Worm (Caenorhabditis elegans): Measurements from ENCODE around the gene istr-1.

Gene istr-1

DNA sequence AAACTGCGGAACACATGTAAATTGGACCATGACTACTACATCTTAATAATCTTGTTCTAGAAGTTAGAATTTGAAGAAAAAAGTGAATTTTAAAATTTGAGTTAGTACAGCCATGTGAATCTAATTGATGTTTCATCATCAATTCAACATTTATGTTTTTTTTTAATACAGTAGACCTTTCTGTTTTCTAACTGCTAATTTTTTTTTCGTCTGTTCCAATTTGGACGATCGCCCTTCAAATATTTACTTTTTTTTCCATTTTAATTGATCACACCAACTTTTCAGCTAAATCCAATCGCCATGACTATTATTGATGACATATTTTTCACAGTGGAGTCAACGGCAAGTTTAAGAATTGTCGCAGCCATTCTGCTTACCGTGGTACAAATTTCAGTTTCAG is 27.1 kb upstream of the istr-1 start, which contains the start of gene srx-116:
Gene srx-116 (plus strand): TSS at position 301 of the 400 bp plus-strand sequence.
- TF ChIP-seq zip-5 (tag; optimal IDR thresholded peaks at IDR 0.05), result no peak
- no peak for TF ChIP-seq F13H6.1 (tag; optimal IDR thresholded peaks at IDR 0.05)
- TF ChIP-seq ceh-31 (tag; optimal IDR thresholded peaks at IDR 0.05), result no peak
- no peak for TF ChIP-seq ceh-2 (tag; optimal IDR thresholded peaks at IDR 0.05)
- TF ChIP-seq pat-9 (tag; optimal IDR thresholded peaks at IDR 0.05), result no peak
- TF ChIP-seq ceh-14 (tag; optimal IDR thresholded peaks at IDR 0.05), result no peak
- no peak for TF ChIP-seq ref-2 (tag; optimal IDR thresholded peaks at IDR 0.05)

DNA sequence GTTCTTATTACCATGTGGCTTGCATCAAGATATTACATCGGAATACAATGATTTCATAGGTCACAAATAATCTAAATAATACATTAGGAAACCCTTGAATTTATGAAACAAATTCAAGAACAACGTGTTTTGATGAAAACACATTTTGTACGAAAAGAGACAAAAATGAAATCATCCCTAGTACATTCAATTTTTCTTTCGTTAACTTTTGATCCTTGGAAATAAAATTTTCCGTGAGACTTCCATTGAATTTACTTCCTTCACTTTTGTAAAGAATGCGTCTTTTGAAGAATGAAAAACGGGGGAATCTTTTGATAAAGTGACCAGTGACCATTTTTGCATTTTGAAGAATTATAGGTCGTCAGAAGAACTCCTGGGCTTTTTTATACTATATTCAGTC is 23.9 kb upstream of the istr-1 start:
- TF ChIP-seq ceh-9 (tag; optimal IDR thresholded peaks at IDR 0.05), result no peak
- TF ChIP-seq C38D4.7 (GFP tag; optimal IDR thresholded peaks at IDR 0.05), result no peak
- TF ChIP-seq fkh-6 (tag; optimal IDR thresholded peaks at IDR 0.05), result no peak
- no peak for TF ChIP-seq sox-2 (GFP tag; IDR thresholded peaks at IDR 0.05)
- no peak for TF ChIP-seq ceh-2 (tag; optimal IDR thresholded peaks at IDR 0.05)
- no peak for TF ChIP-seq ceh-48 (tag; optimal IDR thresholded peaks at IDR 0.05)
- no peak for TF ChIP-seq hlh-30 (tag; optimal IDR thresholded peaks at IDR 0.05; ENCODE audit: insufficient read depth)
- no peak for TF ChIP-seq ttx-3 (tag; optimal IDR thresholded peaks at IDR 0.05)
- no peak for TF ChIP-seq pros-1 (tag; optimal IDR thresholded peaks at IDR 0.05)
- no peak for TF ChIP-seq unc-42 (tag; optimal IDR thresholded peaks at IDR 0.05)
- TF ChIP-seq elt-4 (tag; optimal IDR thresholded peaks at IDR 0.05), result no peak
- TF ChIP-seq gmeb-2 (tag; optimal IDR thresholded peaks at IDR 0.05), result no peak

DNA sequence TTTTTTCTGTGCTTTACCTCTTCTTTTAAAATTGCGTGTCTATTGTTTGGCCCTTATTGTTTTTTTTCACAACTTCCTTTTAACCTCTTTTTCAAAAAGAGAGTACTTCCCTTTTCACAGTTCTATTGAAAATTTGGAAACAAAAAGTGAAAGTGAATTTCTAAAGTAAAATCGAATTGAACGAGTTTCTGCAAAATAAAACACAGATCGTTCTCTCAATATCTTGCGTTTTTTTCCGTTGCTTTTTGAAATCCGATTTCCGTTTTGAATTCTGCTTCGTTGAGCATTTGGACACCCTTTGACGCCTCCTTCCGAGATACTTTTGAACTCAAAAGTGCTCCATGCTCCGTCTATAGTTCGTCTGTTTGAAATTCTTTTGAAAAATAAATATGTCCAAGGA is 21.4 kb upstream of the istr-1 start:
- no peak for TF ChIP-seq unc-3 (GFP tag; conservative IDR thresholded peaks at IDR 0.05)
- TF ChIP-seq unc-3 (tag; optimal IDR thresholded peaks at IDR 0.05), result no peak
- no peak for TF ChIP-seq pax-1 (tag; optimal IDR thresholded peaks at IDR 0.05)
- no peak for TF ChIP-seq K02D7.2 (tag; optimal IDR thresholded peaks at IDR 0.05)
- no peak for TF ChIP-seq dmd-4 (tag; optimal IDR thresholded peaks at IDR 0.05; ENCODE audit: borderline replicate concordance)
- TF ChIP-seq ref-2 (tag; optimal IDR thresholded peaks at IDR 0.05), result no peak
- no peak for TF ChIP-seq zip-5 (tag; optimal IDR thresholded peaks at IDR 0.05)
- no peak for TF ChIP-seq fkh-6 (tag; optimal IDR thresholded peaks at IDR 0.05)
- TF ChIP-seq lim-6 (tag; optimal IDR thresholded peaks at IDR 0.05), result no peak
- no peak for TF ChIP-seq sox-4 (tag; optimal IDR thresholded peaks at IDR 0.05)
- TF ChIP-seq ceh-24 (tag; optimal IDR thresholded peaks at IDR 0.05), result no peak
- TF ChIP-seq C08G9.2 (tag; optimal IDR thresholded peaks at IDR 0.05), result no peak
- no peak for TF ChIP-seq ceh-45 (GFP tag; IDR thresholded peaks at IDR 0.05)
- no peak for TF ChIP-seq unc-55 (GFP tag; optimal IDR thresholded peaks at IDR 0.05)

DNA sequence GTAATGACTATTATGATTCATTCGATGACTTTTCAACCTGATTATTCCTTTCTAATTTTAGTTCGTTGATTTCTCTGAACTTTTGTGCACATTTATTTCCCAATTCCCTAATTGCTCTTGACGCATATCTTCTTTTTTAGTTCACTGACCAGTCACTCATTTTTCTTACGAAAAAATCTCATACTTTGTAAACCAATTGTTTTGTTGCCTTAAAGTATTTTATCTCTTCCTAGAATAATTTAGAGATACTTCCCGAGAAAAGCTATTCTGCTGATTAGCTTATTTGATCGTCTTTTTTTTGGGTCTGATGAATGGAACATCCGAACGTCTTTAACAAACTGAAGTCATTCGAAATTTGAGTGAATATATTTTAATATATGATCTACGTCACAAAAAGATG is 18.4 kb upstream of the istr-1 start:
- no peak for TF ChIP-seq sdc-2 (tag; optimal IDR thresholded peaks at IDR 0.05)
- TF ChIP-seq ceh-22 (tag; optimal IDR thresholded peaks at IDR 0.05), result no peak
- no peak for TF ChIP-seq ceh-18 (tag; optimal IDR thresholded peaks at IDR 0.05)
- no peak for TF ChIP-seq rnt-1 (tag; optimal IDR thresholded peaks at IDR 0.05)
- no peak for TF ChIP-seq pros-1 (tag; optimal IDR thresholded peaks at IDR 0.05)
- TF ChIP-seq ceh-2 (tag; optimal IDR thresholded peaks at IDR 0.05), result no peak
- TF ChIP-seq ahr-1 (tag; optimal IDR thresholded peaks at IDR 0.05), result no peak
- no peak for TF ChIP-seq T23F11.4 (GFP tag; optimal IDR thresholded peaks at IDR 0.05)
- no peak for TF ChIP-seq K09A11.1 (tag; optimal IDR thresholded peaks at IDR 0.05; ENCODE audit: insufficient read depth)
- TF ChIP-seq ets-4 (tag; optimal IDR thresholded peaks at IDR 0.05), result no peak
- no peak for TF ChIP-seq ama-1 (optimal IDR thresholded peaks at IDR 0.05)
- TF ChIP-seq unc-3 (GFP tag; conservative IDR thresholded peaks at IDR 0.05), result no peak
- no peak for TF ChIP-seq unc-3 (tag; optimal IDR thresholded peaks at IDR 0.05)
- no peak for TF ChIP-seq elt-4 (tag; optimal IDR thresholded peaks at IDR 0.05)
- no peak for TF ChIP-seq pha-4 (tag; optimal IDR thresholded peaks at IDR 0.05)
- no peak for TF ChIP-seq F13H6.1 (tag; optimal IDR thresholded peaks at IDR 0.05)
- no peak for TF ChIP-seq madf-2 (tag; optimal IDR thresholded peaks at IDR 0.05)
- TF ChIP-seq gmeb-2 (tag; optimal IDR thresholded peaks at IDR 0.05), result no peak
- no peak for TF ChIP-seq dmd-4 (tag; optimal IDR thresholded peaks at IDR 0.05; ENCODE audit: borderline replicate concordance)
- no peak for TF ChIP-seq ceh-48 (tag; optimal IDR thresholded peaks at IDR 0.05)
